Fruit fly (Drosophila melanogaster): ENCODE results near the gene CG11249.

DNA sequence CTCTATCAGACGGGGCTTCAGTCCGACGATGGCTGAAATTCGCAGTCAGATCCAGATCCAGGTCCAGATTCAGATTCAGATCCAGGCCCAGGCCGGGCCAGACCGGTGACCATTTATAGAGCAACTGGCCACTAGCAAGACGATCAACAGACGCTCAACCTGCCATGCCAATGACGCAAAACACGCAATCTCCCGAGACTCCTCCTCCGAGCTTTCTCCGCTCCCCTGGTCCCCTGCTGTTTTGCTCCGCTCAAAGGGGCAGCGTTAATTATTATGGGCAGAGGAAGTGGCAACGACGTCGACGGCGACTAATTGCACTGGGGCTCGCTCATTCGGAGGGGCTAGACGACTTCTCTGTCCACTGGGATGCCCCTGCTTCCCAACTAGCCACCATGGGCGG lies 20.5 kb upstream of the CG11249 start:
- TF ChIP-seq psq (optimal IDR thresholded peaks at IDR 0.05) (no peak), usp (GFP tag; optimal IDR thresholded peaks at IDR 0.05) (no peak), EcR (GFP tag; optimal IDR thresholded peaks at IDR 0.05) (no peak)

Data from whole organism.